Worm (Caenorhabditis elegans) whole organism, dauer: ENCODE results near the gene byn-1.
"Not testable (repeated sequence)": the region's sequence is repeated elsewhere in the genome, so short reads cannot be mapped to it uniquely, and the experiment has no call there.

Source experiments
- unc-62 ChIP-seq: sonication (generic microtip); optimal IDR thresholded peaks from 2 replicates; lab custom pipeline; 2017; ENCODE audit warnings: missing biosample characterization, missing genetic modification reagents, missing genetic modification characterization

byn-1 gene

ce11 chrIII:6968080-6968639 is 36.4 kb downstream of the byn-1 start, which contains the start of gene panl-2:
Gene panl-2, minus strand, starts transcription at chrIII:6968130.
- TF ChIP-seq unc-62, result no peak

DNA sequence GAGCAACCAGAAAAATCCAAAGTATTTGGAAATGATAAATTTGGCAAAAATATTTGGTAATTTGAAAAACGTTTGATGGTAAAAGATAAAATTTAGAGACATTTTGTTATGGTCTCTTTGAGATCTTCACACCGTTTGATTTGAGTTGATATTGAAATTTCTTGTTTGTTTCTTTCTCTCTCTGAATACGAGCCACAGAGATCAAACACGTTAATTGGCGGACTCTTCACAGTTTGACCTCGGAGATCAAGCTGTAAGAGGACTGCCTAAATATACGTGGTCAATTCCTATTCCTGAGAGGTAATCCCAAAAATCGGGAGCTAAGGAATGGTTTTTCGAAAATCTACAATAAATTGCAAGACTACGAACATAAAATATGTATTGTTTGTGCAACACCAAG is 36.9 kb downstream of the byn-1 start:
- no peak for TF ChIP-seq unc-62

ce11 chrIII:6969090-6969489 is 37.3 kb downstream of the byn-1 start, which contains the start of gene F31E3.12:
Gene F31E3.12, plus strand, starts transcription at chrIII:6969390.
- TF ChIP-seq unc-62, result no peak

DNA sequence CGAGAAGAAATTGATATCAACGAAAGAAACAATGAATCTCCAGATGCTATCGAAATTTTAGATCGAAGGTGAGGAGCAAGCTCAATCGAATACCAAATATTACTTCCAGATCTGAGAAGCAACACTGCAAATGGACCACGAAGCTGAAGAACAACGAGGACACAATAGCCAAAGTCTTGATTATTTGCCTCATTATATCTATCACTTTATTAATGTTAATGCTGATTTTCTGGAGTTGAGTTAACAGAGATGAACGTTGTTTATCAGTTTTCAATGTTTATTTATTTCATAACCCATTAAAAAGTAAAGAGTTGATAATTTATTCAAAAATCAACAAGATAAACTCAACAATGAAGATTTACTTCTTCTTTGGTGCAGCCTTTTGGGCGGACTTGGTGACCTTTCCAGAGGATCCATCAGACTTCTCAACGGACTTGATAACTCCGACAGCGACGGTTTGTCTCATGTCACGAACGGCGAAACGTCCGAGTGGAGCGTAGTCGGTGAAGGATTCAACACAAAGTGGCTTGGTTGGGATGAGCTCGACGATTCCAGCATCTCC is 38.1 kb downstream of the byn-1 start:
- no peak for TF ChIP-seq unc-62

ce11 chrIII:6970744-6971143 is 38.9 kb downstream of the byn-1 start:
- no peak for TF ChIP-seq unc-62

DNA sequence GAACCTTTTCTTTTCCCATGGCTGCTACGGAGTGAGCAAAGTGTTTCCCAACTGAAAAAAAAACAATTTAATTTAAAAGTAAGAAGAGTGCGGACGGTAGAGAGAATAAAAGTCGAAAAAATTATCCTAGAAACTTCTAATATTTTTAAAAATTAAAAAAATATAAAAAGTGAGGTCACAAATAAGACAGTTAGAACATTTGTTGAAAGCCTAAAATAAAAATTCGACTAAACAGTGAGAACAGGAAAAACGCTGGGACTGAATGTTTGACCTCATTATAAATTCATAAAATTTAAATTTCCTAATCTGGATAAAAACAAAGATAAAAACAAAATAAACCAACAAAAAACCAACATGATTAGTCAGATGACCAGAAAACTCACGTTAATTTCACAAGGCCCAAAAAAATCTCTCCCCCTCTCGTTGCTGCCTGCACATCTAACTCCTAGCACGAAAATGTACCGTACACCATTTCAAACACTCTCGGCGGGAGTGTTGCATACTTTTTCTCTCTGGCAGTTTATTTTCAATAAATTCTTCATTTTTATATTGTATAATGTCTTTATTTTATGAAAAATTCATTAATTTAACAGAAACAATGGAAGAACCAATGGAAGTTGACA is 40.0 kb downstream of the byn-1 start, which contains the start of the genes eef-1A.1 and rfc-4:
eef-1A.1 (minus strand) TSS at position 51 of the 623 bp plus-strand sequence.
rfc-4 (plus strand) TSS at position 592 of the 623 bp plus-strand sequence.
- TF ChIP-seq unc-62, result no peak

DNA sequence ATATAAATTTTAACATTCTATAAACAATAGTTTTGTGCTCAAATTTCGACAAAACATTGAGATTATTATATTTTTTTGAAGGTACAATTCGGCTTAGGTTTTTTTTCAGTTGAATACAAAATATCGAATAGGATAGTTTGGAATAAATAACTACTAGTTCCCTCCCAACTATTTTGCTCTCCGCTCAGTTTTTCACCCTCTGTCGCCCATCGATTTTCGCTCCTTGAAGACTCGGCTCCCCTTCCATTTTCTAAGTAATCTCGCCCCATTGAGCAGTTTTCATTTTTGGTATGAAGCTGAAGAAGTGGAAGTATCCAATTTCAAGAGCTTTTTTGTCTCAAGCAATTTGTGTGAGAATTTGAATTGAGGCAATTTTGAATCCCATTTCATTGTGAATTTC is 41.9 kb downstream of the byn-1 start, which contains the start of gene F31E3.2:
F31E3.2 (plus strand) TSS at position 301 of the 400 bp plus-strand sequence.
- no peak for TF ChIP-seq unc-62

DNA sequence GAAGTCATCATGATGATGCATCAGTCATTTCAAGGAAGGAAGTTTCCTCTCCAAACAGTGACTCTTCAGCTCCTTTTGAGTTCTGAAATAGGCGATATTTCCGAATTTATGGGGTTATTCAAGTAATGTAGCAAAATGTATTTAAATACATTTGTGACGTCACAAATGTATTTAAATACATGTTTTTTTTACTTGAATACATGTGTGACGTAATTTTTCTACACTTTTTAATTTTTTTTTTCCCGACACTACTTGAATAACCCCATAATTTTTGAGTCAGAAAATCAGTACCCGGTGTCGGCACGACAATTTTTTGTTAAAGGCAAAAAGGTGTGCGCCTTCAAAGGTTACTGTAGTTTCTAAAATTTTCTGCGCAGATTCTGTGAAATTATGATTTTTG is 43.2 kb downstream of the byn-1 start:
- no peak for TF ChIP-seq unc-62

DNA sequence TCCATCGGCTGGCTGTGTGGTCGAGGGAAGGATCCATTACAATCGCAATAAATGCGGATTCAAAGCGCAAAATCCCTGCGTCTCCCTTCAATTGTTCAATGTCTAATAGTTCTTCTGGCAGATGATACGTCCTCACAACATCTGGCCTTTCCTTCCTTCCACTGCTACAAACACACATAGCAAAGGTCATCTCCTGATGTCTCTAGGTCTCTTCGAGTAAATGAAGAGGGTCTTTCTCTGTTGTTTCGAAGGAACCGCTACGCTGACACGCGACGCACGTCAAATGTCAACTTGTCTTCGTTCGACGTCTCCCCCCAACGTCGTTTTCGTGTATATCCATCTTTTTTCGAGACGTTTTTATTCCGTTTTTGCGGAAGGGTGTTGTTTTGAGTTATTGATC is 47.1 kb downstream of the byn-1 start:
- no peak for TF ChIP-seq unc-62

ce11 chrIII:6979584-6979983 is 47.8 kb downstream of the byn-1 start, which contains the start of gene ceh-20:
Gene ceh-20, plus strand, starts transcription at chrIII:6979884.
- TF ChIP-seq unc-62, result no peak

DNA sequence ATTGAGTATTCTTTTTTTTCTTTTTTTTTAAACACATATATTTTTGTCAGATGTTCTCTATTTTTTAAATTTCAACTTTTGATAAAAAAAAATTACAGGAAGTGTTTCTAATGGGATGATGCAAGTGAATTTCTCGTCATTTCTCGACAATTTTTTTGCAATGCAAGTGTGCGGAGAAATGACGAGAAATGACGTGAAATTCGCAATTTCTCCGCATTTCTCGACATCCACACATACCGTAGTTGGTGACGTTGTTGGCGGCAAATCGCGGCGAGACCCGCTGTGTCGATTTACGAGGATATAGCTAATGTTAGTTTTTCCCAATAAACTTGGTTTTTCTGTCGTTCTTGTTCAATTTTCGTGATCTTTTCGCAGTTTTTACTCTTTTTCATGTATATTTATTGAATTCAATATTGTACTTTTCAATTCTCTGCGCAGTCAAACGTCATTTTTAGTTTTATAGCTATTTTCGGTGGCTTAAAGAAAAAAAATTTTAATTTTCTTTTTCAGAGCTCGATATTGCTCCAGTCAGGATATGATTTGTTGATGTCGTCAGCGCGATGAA is 50.3 kb downstream of the byn-1 start, which contains the start of gene F31E3.6:
F31E3.6 (plus strand) TSS at position 93 of the 565 bp plus-strand sequence.
- not testable (repeated sequence) for TF ChIP-seq unc-62
